Worm (Caenorhabditis elegans) whole organism, mixed stage, embryonic: ENCODE data around the gene unc-53.

Experiments
- M03D4.4 ChIP-seq: sonication (generic microtip); optimal IDR thresholded peaks from 2 replicates; lab custom pipeline; 2017; ENCODE audit warnings: mild to moderate bottlenecking, missing genetic modification characterization, missing compliant biosample characterization
- blmp-1 ChIP-seq: fragments of 150-350 bp; optimal IDR thresholded peaks from 2 replicates; lab custom pipeline; 2014; ENCODE audit warnings: missing biosample characterization, missing genetic modification characterization
- elt-1 ChIP-seq: sonication (generic microtip); optimal IDR thresholded peaks from 2 replicates; lab custom pipeline; 2017; ENCODE audit warnings: missing genetic modification characterization, mild to moderate bottlenecking, missing compliant biosample characterization, antibody characterized with exemption, moderate library complexity, borderline replicate concordance; ENCODE audit not compliant: insufficient read depth
- lin-32 ChIP-seq: fragments of 200-800 bp; sonication (Bioruptor generic); optimal IDR thresholded peaks from 2 replicates; lab custom pipeline; 2018; ENCODE audit warnings: mild to moderate bottlenecking, missing genetic modification characterization, missing compliant biosample characterization
- nhr-12 ChIP-seq: fragments of 150-350 bp; optimal IDR thresholded peaks from 2 replicates; lab custom pipeline; 2014; ENCODE audit warnings: missing biosample characterization, missing genetic modification characterization
- nhr-28 ChIP-seq: fragments of 150-350 bp; optimal IDR thresholded peaks from 2 replicates; lab custom pipeline; 2014; ENCODE audit warnings: missing biosample characterization, missing genetic modification characterization
- snpc-4 ChIP-seq: fragments of 150-350 bp; optimal IDR thresholded peaks from 2 replicates; lab custom pipeline; 2014; ENCODE audit warnings: missing biosample characterization, missing genetic modification characterization
- unc-120 ChIP-seq: sonication (generic microtip); optimal IDR thresholded peaks from 2 replicates; lab custom pipeline; 2017; ENCODE audit warnings: missing genetic modification characterization, missing compliant biosample characterization; ENCODE audit not compliant: poor library complexity, severe bottlenecking
- ztf-11 ChIP-seq: fragments of 150-350 bp; optimal IDR thresholded peaks from 2 replicates; lab custom pipeline; 2014; ENCODE audit warnings: missing biosample characterization, missing genetic modification characterization

DNA sequence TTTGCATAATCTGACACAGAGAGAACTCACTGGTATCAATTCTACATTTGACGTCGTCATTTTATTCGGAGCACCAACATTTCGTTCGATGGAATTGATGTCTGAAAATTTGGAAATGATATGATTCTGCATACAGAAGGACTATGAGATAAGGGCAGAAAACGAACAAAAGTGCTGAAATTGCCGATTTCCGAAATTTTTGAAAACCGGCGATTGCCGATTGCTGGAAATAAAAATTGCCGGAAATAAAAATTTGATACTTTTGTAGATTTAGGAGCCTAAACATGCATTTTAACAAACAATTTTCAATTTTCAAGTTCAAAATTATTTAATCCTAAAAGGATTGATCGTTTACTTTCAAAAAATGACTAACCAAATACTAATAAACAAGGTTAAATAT, at the start of gene unc-53:
- TF ChIP-seq lin-32 (GFP tag; lab: Kevin White, UChicago) (no peak), elt-1 (no peak), unc-120 (tag; lab: Kevin White, UChicago) (no peak), M03D4.4 (tag; lab: Kevin White, UChicago) (no peak), nhr-12 (no peak), ztf-11 (tag; lab: Kevin White, UChicago) (no peak), nhr-28 (tag; lab: Kevin White, UChicago) (no peak), blmp-1 (no peak), snpc-4 (no peak)
